Fruit fly (Drosophila melanogaster) whole organism, embryonic: ENCODE data around the gene GstD8.
A peak's percentile ranks its signal among the peaks of the same experiment; 100 is the strongest.

Source experiments
- Abd-B ChIP-seq: fragments of 200-800 bp; sonication (Bioruptor generic); optimal IDR thresholded peaks from 2 replicates; lab custom pipeline; 2018; ENCODE audit warnings: missing biosample characterization, mild to moderate bottlenecking, missing genetic modification characterization, moderate library complexity
- Ada2b ChIP-seq: fragments of 200-800 bp; sonication (Bioruptor generic); IDR thresholded peaks from 2 replicates; pipeline ENCODE4 v1.3.6; 2022; ENCODE audit warnings: missing biosample characterization, missing genetic modification characterization
- Antp ChIP-seq: fragments of 200-800 bp; sonication (Bioruptor generic); optimal IDR thresholded peaks from 3 replicates; lab custom pipeline; 2016; ENCODE audit warnings: missing biosample characterization, missing genetic modification characterization
- Atf-2 ChIP-seq: fragments of 200-800 bp; sonication (Bioruptor generic); optimal IDR thresholded peaks from 2 replicates; lab custom pipeline; 2016; ENCODE audit warnings: missing biosample characterization, missing genetic modification characterization
- CG11093 ChIP-seq: fragments of 200-800 bp; sonication (Bioruptor generic); IDR thresholded peaks from 3 replicates; pipeline ENCODE4 v1.3.6; 2022; ENCODE audit warnings: missing biosample characterization, missing genetic modification characterization
- CG11504 ChIP-seq: fragments of 200-800 bp; sonication (Bioruptor generic); optimal IDR thresholded peaks from 3 replicates; lab custom pipeline; 2019; ENCODE audit warnings: missing biosample characterization, mild to moderate bottlenecking, missing genetic modification characterization, moderate library complexity
- CG11695 ChIP-seq: fragments of 200-800 bp; sonication (Bioruptor generic); IDR thresholded peaks from 3 replicates; pipeline ENCODE4 v1.3.6; 2022; ENCODE audit warnings: missing biosample characterization, missing genetic modification characterization
- CG12104 ChIP-seq: fragments of 200-800 bp; sonication (Bioruptor generic); optimal IDR thresholded peaks from 3 replicates; lab custom pipeline; 2016; ENCODE audit warnings: missing biosample characterization, missing genetic modification characterization
- CG13424 ChIP-seq: fragments of 200-800 bp; sonication (Bioruptor generic); optimal IDR thresholded peaks from 2 replicates; lab custom pipeline; 2019; ENCODE audit warnings: missing biosample characterization, mild to moderate bottlenecking, missing genetic modification characterization, moderate library complexity
- CG1529 ChIP-seq: fragments of 200-800 bp; sonication (Bioruptor generic); optimal IDR thresholded peaks from 3 replicates; lab custom pipeline; 2018; ENCODE audit warnings: missing biosample characterization, missing genetic modification characterization
- CG1792 ChIP-seq: fragments of 200-800 bp; sonication (Bioruptor generic); optimal IDR thresholded peaks from 2 replicates; lab custom pipeline; 2016; ENCODE audit warnings: missing biosample characterization, missing genetic modification characterization
- CG2116 ChIP-seq: fragments of 200-800 bp; sonication (Bioruptor generic); optimal IDR thresholded peaks from 3 replicates; lab custom pipeline; 2018; ENCODE audit warnings: missing biosample characterization, mild to moderate bottlenecking, missing genetic modification characterization
- CG2712 ChIP-seq: fragments of 200-800 bp; optimal IDR thresholded peaks from 3 replicates; lab custom pipeline; 2019; ENCODE audit warnings: missing biosample characterization, mild to moderate bottlenecking, missing genetic modification characterization, moderate library complexity
- CG34376 ChIP-seq: fragments of 200-800 bp; sonication (Bioruptor generic); optimal IDR thresholded peaks from 2 replicates; lab custom pipeline; 2018; ENCODE audit warnings: missing biosample characterization, mild to moderate bottlenecking, missing genetic modification characterization
- CG5953 ChIP-seq: fragments of 200-800 bp; sonication (Bioruptor generic); IDR thresholded peaks from 2 replicates; pipeline ENCODE4 v1.3.6; 2022; ENCODE audit warnings: missing biosample characterization, missing genetic modification characterization
- CG6791 ChIP-seq: fragments of 200-800 bp; sonication (Bioruptor generic); IDR thresholded peaks from 3 replicates; pipeline ENCODE4 v1.3.6; 2022; ENCODE audit warnings: missing biosample characterization, missing genetic modification characterization; ENCODE audit not compliant: partially characterized antibody
- CG7271 ChIP-seq: fragments of 200-800 bp; sonication (Bioruptor generic); optimal IDR thresholded peaks from 2 replicates; lab custom pipeline; 2018; ENCODE audit warnings: missing biosample characterization, mild to moderate bottlenecking, missing genetic modification characterization, moderate library complexity
- CG7928 ChIP-seq: fragments of 200-800 bp; sonication (Bioruptor generic); optimal IDR thresholded peaks from 2 replicates; lab custom pipeline; 2017; ENCODE audit warnings: missing biosample characterization, mild to moderate bottlenecking, missing genetic modification characterization
- CG7987 ChIP-seq: fragments of 200-800 bp; sonication (Bioruptor generic); optimal IDR thresholded peaks from 2 replicates; lab custom pipeline; 2018; ENCODE audit warnings: missing biosample characterization, mild to moderate bottlenecking, missing genetic modification characterization, moderate library complexity
- CG9817 ChIP-seq: fragments of 200-800 bp; sonication (Bioruptor generic); optimal IDR thresholded peaks from 2 replicates; lab custom pipeline; 2018; ENCODE audit warnings: missing biosample characterization, mild to moderate bottlenecking, missing genetic modification characterization, moderate library complexity
- E2f1 ChIP-seq: fragments of 200-800 bp; sonication (Bioruptor generic); IDR thresholded peaks from 2 replicates; pipeline ENCODE4 v1.3.6; 2022; ENCODE audit warnings: missing biosample characterization, missing genetic modification characterization
- ERR ChIP-seq: fragments of 200-800 bp; sonication (Bioruptor generic); optimal IDR thresholded peaks from 2 replicates; lab custom pipeline; 2016; ENCODE audit warnings: missing biosample characterization, missing genetic modification characterization
- Fer3 ChIP-seq: fragments of 200-800 bp; sonication (Bioruptor generic); optimal IDR thresholded peaks from 2 replicates; lab custom pipeline; 2018; ENCODE audit warnings: missing biosample characterization, mild to moderate bottlenecking, missing genetic modification characterization, moderate library complexity
- Hr39 ChIP-seq: fragments of >200 bp; optimal IDR thresholded peaks from 2 replicates; lab custom pipeline; 2017
- Lpt ChIP-seq: fragments of >200 bp; optimal IDR thresholded peaks from 2 replicates; lab custom pipeline; 2018; ENCODE audit warnings: missing biosample characterization, missing genetic modification characterization
- Meics ChIP-seq: fragments of 200-800 bp; sonication (Bioruptor generic); optimal IDR thresholded peaks from 2 replicates; lab custom pipeline; 2017; ENCODE audit warnings: missing biosample characterization, mild to moderate bottlenecking, missing genetic modification characterization
- NC2α ChIP-seq: fragments of 200-800 bp; sonication (Bioruptor generic); optimal IDR thresholded peaks from 2 replicates; lab custom pipeline; 2016; ENCODE audit warnings: missing biosample characterization, missing genetic modification characterization
- NFAT ChIP-seq: fragments of 200-800 bp; sonication (Bioruptor generic); IDR thresholded peaks from 2 replicates; pipeline ENCODE4 v1.3.6; 2022; ENCODE audit warnings: missing biosample characterization, missing genetic modification characterization
- Side ChIP-seq: fragments of 200-800 bp; sonication (Bioruptor generic); optimal IDR thresholded peaks from 2 replicates; lab custom pipeline; 2016; ENCODE audit warnings: missing biosample characterization, missing genetic modification characterization
- ab ChIP-seq: fragments of 200-800 bp; sonication (Bioruptor generic); optimal IDR thresholded peaks from 2 replicates; lab custom pipeline; 2016; ENCODE audit warnings: missing biosample characterization, missing genetic modification characterization
- bab2 ChIP-seq: fragments of 200-800 bp; sonication (Bioruptor generic); optimal IDR thresholded peaks from 2 replicates; lab custom pipeline; 2016; ENCODE audit warnings: missing biosample characterization, missing genetic modification characterization
- cad ChIP-seq: fragments of >200 bp; optimal IDR thresholded peaks from 2 replicates; lab custom pipeline; 2017; ENCODE audit warnings: missing biosample characterization, missing genetic modification characterization
- chif ChIP-seq, 2 experiments: fragments of 200-800 bp; sonication (Bioruptor generic); optimal IDR thresholded peaks; 3 replicates each; lab custom pipeline; 2016; ENCODE audit warnings: missing biosample characterization in 2 of 2, missing genetic modification characterization in 2 of 2
- dm ChIP-seq: fragments of 200-800 bp; sonication (Bioruptor generic); optimal IDR thresholded peaks from 3 replicates; lab custom pipeline; 2016; ENCODE audit warnings: missing biosample characterization, missing genetic modification characterization
- dmrt11E ChIP-seq: fragments of 200-800 bp; sonication (Bioruptor generic); optimal IDR thresholded peaks from 3 replicates; lab custom pipeline; 2018; ENCODE audit warnings: missing biosample characterization, mild to moderate bottlenecking, missing genetic modification characterization, moderate library complexity
- gcm2 ChIP-seq: fragments of 200-800 bp; sonication (Bioruptor generic); optimal IDR thresholded peaks from 2 replicates; lab custom pipeline; 2016; ENCODE audit warnings: missing biosample characterization, missing genetic modification characterization
- ham ChIP-seq: fragments of 200-800 bp; sonication (Bioruptor generic); IDR thresholded peaks from 2 replicates; pipeline ENCODE4 v1.3.6; 2022; ENCODE audit warnings: missing biosample characterization, missing genetic modification characterization
- her ChIP-seq: fragments of 200-800 bp; sonication (Bioruptor generic); optimal IDR thresholded peaks from 2 replicates; lab custom pipeline; 2016; ENCODE audit warnings: missing biosample characterization, missing genetic modification characterization
- kah ChIP-seq: fragments of 200-800 bp; sonication (Bioruptor generic); optimal IDR thresholded peaks from 2 replicates; lab custom pipeline; 2018; ENCODE audit warnings: missing biosample characterization, mild to moderate bottlenecking, missing genetic modification characterization
- knrl ChIP-seq: fragments of 200-800 bp; sonication (Bioruptor generic); IDR thresholded peaks from 3 replicates; pipeline ENCODE4 v1.3.6; 2022; ENCODE audit warnings: missing biosample characterization, missing genetic modification characterization; ENCODE audit not compliant: partially characterized antibody
- luna ChIP-seq: fragments of 200-800 bp; sonication (Bioruptor generic); optimal IDR thresholded peaks from 2 replicates; lab custom pipeline; 2016; ENCODE audit warnings: missing biosample characterization, missing genetic modification characterization
- pb ChIP-seq: fragments of 200-800 bp; sonication (Bioruptor generic); optimal IDR thresholded peaks from 3 replicates; lab custom pipeline; 2016; ENCODE audit warnings: missing biosample characterization, missing genetic modification characterization
- prd ChIP-seq, 3 experiments: fragments of >200 bp in 2 of 3; fragments of 200-800 bp in 1 of 3; sonication (Bioruptor generic) in 1 of 3; optimal IDR thresholded peaks in 2 of 3; IDR thresholded peaks in 1 of 3; 2 replicates in 2 of 3; 3 replicates in 1 of 3; pipeline versions ENCODE4 v1.3.6 to Lab custom; 2017 to 2022; ENCODE audit warnings: missing biosample characterization in 1 of 3, missing genetic modification characterization in 1 of 3
- pzg ChIP-seq: fragments of 200-800 bp; sonication (Bioruptor generic); optimal IDR thresholded peaks from 3 replicates; lab custom pipeline; 2018; ENCODE audit warnings: missing biosample characterization, mild to moderate bottlenecking, missing genetic modification characterization, moderate library complexity
- salm ChIP-seq: fragments of 200-800 bp; sonication (Bioruptor generic); optimal IDR thresholded peaks from 2 replicates; lab custom pipeline; 2018; ENCODE audit warnings: missing biosample characterization, mild to moderate bottlenecking, missing genetic modification characterization
- sens-2 ChIP-seq: fragments of 200-800 bp; sonication (Bioruptor generic); IDR thresholded peaks from 2 replicates; pipeline ENCODE4 v1.3.6; 2022; ENCODE audit warnings: missing biosample characterization, missing genetic modification characterization
- seq ChIP-seq: fragments of 200-800 bp; sonication (Bioruptor generic); IDR thresholded peaks from 2 replicates; pipeline ENCODE4 v1.3.6; 2022; ENCODE audit warnings: missing biosample characterization, missing genetic modification characterization
- sqz ChIP-seq: fragments of 200-800 bp; sonication (Bioruptor generic); optimal IDR thresholded peaks from 3 replicates; lab custom pipeline; 2018; ENCODE audit warnings: missing biosample characterization, mild to moderate bottlenecking, missing genetic modification characterization
- sr ChIP-seq: fragments of 200-800 bp; sonication (Bioruptor generic); IDR thresholded peaks from 3 replicates; pipeline ENCODE4 v1.3.6; 2022; ENCODE audit warnings: missing biosample characterization, missing genetic modification characterization
- tll ChIP-seq, 2 experiments: fragments of 200-800 bp in 1 of 2; fragments of >200 bp in 1 of 2; sonication (Bioruptor generic) in 1 of 2; optimal IDR thresholded peaks; 2 replicates each; lab custom pipeline; 2017 to 2019; ENCODE audit warnings: missing biosample characterization in 2 of 2, missing genetic modification characterization in 2 of 2, mild to moderate bottlenecking in 1 of 2, moderate library complexity in 1 of 2
- vnd ChIP-seq: fragments of 200-800 bp; sonication (Bioruptor generic); IDR thresholded peaks from 3 replicates; pipeline ENCODE4 v1.3.6; 2022; ENCODE audit warnings: missing biosample characterization, missing genetic modification characterization; ENCODE audit not compliant: partially characterized antibody
- zf30C ChIP-seq: fragments of 200-800 bp; sonication (Bioruptor generic); optimal IDR thresholded peaks from 3 replicates; lab custom pipeline; 2018; ENCODE audit warnings: missing biosample characterization, mild to moderate bottlenecking, missing genetic modification characterization

Gene GstD8

DNA sequence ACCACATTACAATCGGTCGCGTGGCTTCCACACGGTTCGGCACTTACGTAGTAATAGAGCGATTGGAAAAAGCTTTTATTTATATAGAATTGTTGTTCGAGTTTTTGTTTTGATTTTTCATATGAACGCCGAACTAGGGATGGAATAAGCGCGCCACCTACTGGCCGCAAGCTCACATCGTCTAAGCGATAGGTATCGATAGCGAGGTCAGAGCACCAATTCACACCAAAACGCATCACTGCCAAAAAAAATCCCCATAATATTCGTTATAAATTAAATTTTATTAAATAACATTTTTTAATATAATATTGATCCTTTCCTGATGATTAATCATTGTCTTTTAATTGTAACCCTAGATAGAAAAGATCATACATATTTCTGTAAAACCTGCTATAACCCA is 29.3 kb upstream of the GstD8 start, which contains the start of gene CG10038 (continued):
- TF ChIP-seq sr (GFP tag; lab: Robert Waterston, UW) (no peak), dmrt11E (tag; lab: Kevin White, UChicago) (no peak), Hr39 (no peak), her (GFP tag; lab: Kevin White, UChicago) (no peak), zf30C (peak; percentile 24), dm (GFP tag; lab: Kevin White, UChicago) (no peak), Fer3 (tag; lab: Kevin White, UChicago) (peak; percentile 11), chif (GFP tag; optimal IDR thresholded peaks at IDR 0.05; lab: Kevin White, UChicago) (peak in 1 of 2 experiments; percentile 15), sens-2 (no peak), E2f1 (GFP tag; lab: Robert Waterston, UW) (no peak), CG9817 (peak; percentile 30), CG11695 (GFP tag; lab: Robert Waterston, UW) (no peak), ham (GFP tag; lab: Robert Waterston, UW) (no peak), CG6791 (GFP tag; lab: Robert Waterston, UW) (peak; percentile 97), CG11093 (no peak), prd (optimal IDR thresholded peaks at IDR 0.05; lab: Kevin White, UChicago) (no peak), prd (GFP tag; IDR thresholded peaks at IDR 0.05; lab: Robert Waterston, UW) (no peak; the same call in 2 of the 3 replicates), CG7271 (tag; lab: Kevin White, UChicago) (no peak), CG5953 (GFP tag; lab: Robert Waterston, UW) (no peak), bab2 (GFP tag; lab: Kevin White, UChicago) (no peak), ab (GFP tag; lab: Kevin White, UChicago) (no peak), Atf-2 (GFP tag; lab: Kevin White, UChicago) (no peak), ERR (GFP tag; lab: Kevin White, UChicago) (no peak), CG34376 (no peak), CG12104 (no peak), Lpt (no peak), seq (GFP tag; lab: Robert Waterston, UW) (no peak), Abd-B (GFP tag; lab: Kevin White, UChicago) (peak; percentile 8), NFAT (GFP tag; lab: Robert Waterston, UW) (no peak; the same call in 1 of the 2 replicates), CG7928 (GFP tag; lab: Kevin White, UChicago) (peak; percentile 47), knrl (GFP tag; lab: Robert Waterston, UW) (peak; percentile 96), NC2α (GFP tag; lab: Kevin White, UChicago) (no peak), CG7987 (GFP tag; lab: Kevin White, UChicago) (no peak), sqz (GFP tag; lab: Kevin White, UChicago) (peak; percentile 28), luna (GFP tag; lab: Kevin White, UChicago) (no peak), Side (GFP tag; lab: Kevin White, UChicago) (peak; percentile 15), pb (GFP tag; lab: Kevin White, UChicago) (no peak), CG2116 (peak; percentile 96), vnd (GFP tag; lab: Robert Waterston, UW) (peak; percentile 92), CG13424 (tag; lab: Kevin White, UChicago) (peak; percentile 41), tll (GFP tag; optimal IDR thresholded peaks at IDR 0.05; lab: Kevin White, UChicago) (no peak), pzg (GFP tag; lab: Kevin White, UChicago) (peak; percentile 81), CG2712 (tag; lab: Kevin White, UChicago) (peak; percentile 61), Meics (GFP tag; lab: Kevin White, UChicago) (peak; percentile 35), kah (no peak), gcm2 (GFP tag; lab: Kevin White, UChicago) (no peak), cad (GFP tag; lab: Kevin White, UChicago) (no peak), CG1529 (GFP tag; lab: Kevin White, UChicago) (no peak), CG11504 (tag; lab: Kevin White, UChicago) (peak; percentile 61), CG1792 (no peak), salm (tag; lab: Kevin White, UChicago) (no peak), Antp (GFP tag; lab: Kevin White, UChicago) (peak; percentile 29), Ada2b (GFP tag; lab: Robert Waterston, UW) (no peak)
